Fruit fly (Drosophila melanogaster) Kc167 (cell line): ENCODE data around the gene CG43814.

Experiments used
- Sin3A ChIP-seq: fragments of >200 bp; optimal IDR thresholded peaks from 2 replicates; lab custom pipeline; 2018; ENCODE audit warnings: missing external identifiers
- psq ChIP-seq: fragments of >200 bp; optimal IDR thresholded peaks from 2 replicates; lab custom pipeline; 2017; ENCODE audit warnings: missing external identifiers
- ttk ChIP-seq: sonication (Bioruptor generic); optimal IDR thresholded peaks from 2 replicates; lab custom pipeline; 2017; ENCODE audit warnings: missing external identifiers

dm6 chr2L:18834525-18834924, 29.4 kb upstream of the CG43814 start:
- TF ChIP-seq ttk (lab: Kevin White, UChicago) (no peak), psq (lab: Kevin White, UChicago) (no peak), Sin3A (lab: Kevin White, UChicago) (no peak)
